Worm (Caenorhabditis elegans) whole organism, L4 larva: ENCODE results near the gene F40G9.19.
"Not testable (repeated sequence)": the region's sequence is repeated elsewhere in the genome, so short reads cannot be mapped to it uniquely, and the experiment has no call there.

ENCODE experiments used
- Y48G9A.11 ChIP-seq: fragments of 200-800 bp; sonication (Bioruptor generic); IDR thresholded peaks from 2 replicates; pipeline ENCODE4 v1.3.6; 2022; ENCODE audit warnings: missing genetic modification reagents, missing genetic modification characterization, missing compliant biosample characterization
- aha-1 ChIP-seq: fragments of 150-350 bp; peaks from one replicate; lab custom pipeline; 2014; ENCODE audit warnings: missing biosample characterization, missing genetic modification characterization
- duxl-1 ChIP-seq: sonication (generic microtip); optimal IDR thresholded peaks from 2 replicates; lab custom pipeline; 2016; ENCODE audit warnings: mild to moderate bottlenecking, missing genetic modification characterization, moderate library complexity, missing compliant biosample characterization; ENCODE audit not compliant: poor library complexity
- fkh-10 ChIP-seq: fragments of 150-350 bp; optimal IDR thresholded peaks from 2 replicates; lab custom pipeline; 2014; ENCODE audit warnings: missing biosample characterization, missing genetic modification reagents, missing genetic modification characterization
- fos-1 ChIP-seq: fragments of 150-350 bp; optimal IDR thresholded peaks from 2 replicates; lab custom pipeline; 2014; ENCODE audit warnings: missing biosample characterization, missing genetic modification characterization
- gei-8 ChIP-seq: fragments of 200-800 bp; sonication (Bioruptor generic); optimal IDR thresholded peaks from 2 replicates; lab custom pipeline; 2018; ENCODE audit warnings: mild to moderate bottlenecking, missing genetic modification characterization, missing compliant biosample characterization
- madf-5 ChIP-seq, 2 experiments: fragments of 200-800 bp; sonication (Bioruptor generic); IDR thresholded peaks; 2 replicates each; pipeline ENCODE4 v1.3.6; 2022; ENCODE audit warnings: missing compliant biosample characterization in 2 of 2, missing genetic modification characterization in 2 of 2
- mxl-2 ChIP-seq: fragments of 200-800 bp; sonication (Bioruptor generic); conservative IDR thresholded peaks from 2 replicates; pipeline ENCODE4 v1.3.6; 2022; ENCODE audit warnings: missing genetic modification reagents, missing genetic modification characterization, missing compliant biosample characterization
- nhr-11 ChIP-seq: fragments of 150-350 bp; optimal IDR thresholded peaks from 2 replicates; lab custom pipeline; 2014; ENCODE audit warnings: missing biosample characterization, missing genetic modification characterization
- spr-3 ChIP-seq: fragments of 200-800 bp; sonication (Bioruptor generic); optimal IDR thresholded peaks from 2 replicates; lab custom pipeline; 2018; ENCODE audit warnings: mild to moderate bottlenecking, missing genetic modification characterization, missing compliant biosample characterization
- unc-39 ChIP-seq: sonication (generic microtip); optimal IDR thresholded peaks from 2 replicates; lab custom pipeline; 2017; ENCODE audit warnings: missing biosample characterization, missing genetic modification characterization
- unc-62 ChIP-seq, 3 experiments: fragments of 150-350 bp in 1 of 3; sonication (generic microtip); optimal IDR thresholded peaks in 2 of 3; peaks in 1 of 3; 1 replicate in 1 of 3; 2 replicates in 2 of 3; lab custom pipeline; 2014 to 2017; ENCODE audit warnings: missing biosample characterization in 3 of 3, missing genetic modification characterization in 3 of 3, missing genetic modification reagents in 3 of 3, missing genotype in 1 of 3
- zag-1 ChIP-seq: fragments of 150-350 bp; optimal IDR thresholded peaks from 2 replicates; lab custom pipeline; 2014; ENCODE audit warnings: missing biosample characterization, missing genetic modification characterization
- ztf-11 ChIP-seq: fragments of 150-350 bp; optimal IDR thresholded peaks from 2 replicates; lab custom pipeline; 2014; ENCODE audit warnings: missing biosample characterization, missing genetic modification characterization

DNA sequence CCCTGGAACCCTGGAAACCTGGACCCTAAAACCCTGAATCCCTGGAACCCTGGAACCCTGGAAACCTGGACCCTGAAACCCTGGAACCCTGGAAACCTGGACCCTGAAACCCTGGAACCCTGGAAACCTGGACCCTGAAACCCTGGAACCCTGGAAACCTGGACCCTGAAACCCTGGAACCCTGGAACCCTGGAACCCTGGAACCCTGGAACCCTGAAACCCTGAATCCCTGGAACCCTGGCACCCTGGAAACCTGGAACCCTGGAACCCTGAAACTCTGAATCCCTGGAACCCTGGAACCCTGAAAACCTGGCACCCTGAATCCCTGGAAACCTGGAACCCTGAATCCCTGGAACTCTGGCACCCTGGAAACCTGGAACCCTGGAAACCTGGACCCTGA, 5.2 kb upstream of the F40G9.19 start:
- TF ChIP-seq unc-39 (tag; lab: Kevin White, UChicago); aha-1 (tag; lab: Kevin White, UChicago); unc-62 (GFP tag; optimal IDR thresholded peaks at IDR 0.05 in 1 of 2; lab: Kevin White, UChicago); unc-62 (tag; optimal IDR thresholded peaks at IDR 0.05; lab: Kevin White, UChicago); ztf-11 (tag; lab: Kevin White, UChicago); fkh-10; nhr-11 (tag; lab: Kevin White, UChicago); zag-1 (tag; lab: Kevin White, UChicago); fos-1 (tag; lab: Kevin White, UChicago); duxl-1 (tag; lab: Kevin White, UChicago); mxl-2 (GFP tag; lab: Robert Waterston, UW); Y48G9A.11 (GFP tag; lab: Robert Waterston, UW); gei-8 (GFP tag; lab: Kevin White, UChicago); madf-5 (GFP tag; IDR thresholded peaks at IDR 0.05; lab: Robert Waterston, UW); spr-3 (GFP tag; lab: Kevin White, UChicago): not testable (repeated sequence)
